Worm (Caenorhabditis elegans) whole organism, L1 larva: ENCODE data around the gene C35D10.7.

Source experiments
- F16B12.6 ChIP-seq: fragments of 150-350 bp; optimal IDR thresholded peaks from 2 replicates; lab custom pipeline; 2014; ENCODE audit warnings: missing biosample characterization, missing genetic modification characterization
- alr-1 ChIP-seq: fragments of 200-800 bp; sonication (Bioruptor generic); optimal IDR thresholded peaks from 2 replicates; lab custom pipeline; 2018; ENCODE audit warnings: borderline replicate concordance, mild to moderate bottlenecking, missing genetic modification characterization, missing compliant biosample characterization
- blmp-1 ChIP-seq: fragments of 150-350 bp; optimal IDR thresholded peaks from 2 replicates; lab custom pipeline; 2014; ENCODE audit warnings: missing biosample characterization, missing genetic modification characterization
- ceh-63 ChIP-seq: fragments of 200-800 bp; sonication (Bioruptor generic); optimal IDR thresholded peaks from 2 replicates; lab custom pipeline; 2018; ENCODE audit warnings: mild to moderate bottlenecking, missing genetic modification characterization, missing compliant biosample characterization
- ceh-8 ChIP-seq: fragments of 200-800 bp; sonication (Bioruptor generic); optimal IDR thresholded peaks from 2 replicates; lab custom pipeline; 2018; ENCODE audit warnings: mild to moderate bottlenecking, missing genetic modification characterization, moderate library complexity, missing compliant biosample characterization
- efl-1 ChIP-seq, 4 experiments: fragments of 150-350 bp; optimal IDR thresholded peaks in 3 of 4; peaks in 1 of 4; 1 replicate in 1 of 4; 2 replicates in 3 of 4; lab custom pipeline; 2014; ENCODE audit warnings: missing biosample characterization in 2 of 4, missing genetic modification characterization in 2 of 4, missing genetic modification reagents in 2 of 4
- fkh-4 ChIP-seq: sonication (generic microtip); optimal IDR thresholded peaks from 2 replicates; lab custom pipeline; 2016; ENCODE audit warnings: missing compliant biosample characterization, missing genetic modification characterization, borderline replicate concordance
- hpl-2 ChIP-seq: fragments of 150-350 bp; optimal IDR thresholded peaks from 2 replicates; lab custom pipeline; 2014; ENCODE audit warnings: missing biosample characterization, missing genetic modification reagents, missing genetic modification characterization
- isw-1 ChIP-seq: fragments of 200-800 bp; sonication (Bioruptor generic); IDR thresholded peaks from 2 replicates; pipeline ENCODE4 v1.3.6; 2022; ENCODE audit warnings: missing genetic modification characterization, missing compliant biosample characterization
- lin-35 ChIP-seq, 2 experiments: fragments of 150-350 bp; optimal IDR thresholded peaks; 2 replicates each; lab custom pipeline; 2014; ENCODE audit warnings: missing biosample characterization in 2 of 2, missing genetic modification characterization in 2 of 2, missing genetic modification reagents in 2 of 2
- lsy-2 ChIP-seq, 2 experiments: fragments of 150-350 bp; optimal IDR thresholded peaks; 2 replicates each; lab custom pipeline; 2014; ENCODE audit warnings: missing biosample characterization in 2 of 2, missing genetic modification characterization in 2 of 2
- mdl-1 ChIP-seq, 2 experiments: fragments of 150-350 bp; optimal IDR thresholded peaks; 2 replicates each; lab custom pipeline; 2014 to 2017; ENCODE audit warnings: missing biosample characterization in 2 of 2, missing genetic modification characterization in 2 of 2, inconsistent platforms in 1 of 2
- mef-2 ChIP-seq: fragments of 150-350 bp; optimal IDR thresholded peaks from 2 replicates; lab custom pipeline; 2014; ENCODE audit warnings: missing biosample characterization, missing genetic modification characterization
- nhr-11 ChIP-seq: fragments of 150-350 bp; optimal IDR thresholded peaks from 2 replicates; lab custom pipeline; 2014; ENCODE audit warnings: missing biosample characterization, missing genetic modification characterization
- nhr-12 ChIP-seq: sonication (generic microtip); optimal IDR thresholded peaks from 2 replicates; lab custom pipeline; 2017; ENCODE audit warnings: missing biosample characterization, missing genetic modification characterization
- nhr-20 ChIP-seq: sonication (generic microtip); optimal IDR thresholded peaks from 2 replicates; lab custom pipeline; 2016; ENCODE audit warnings: mild to moderate bottlenecking, missing genetic modification characterization, missing compliant biosample characterization
- nhr-76 ChIP-seq: sonication (generic microtip); optimal IDR thresholded peaks from 2 replicates; lab custom pipeline; 2017; ENCODE audit warnings: missing biosample characterization, missing genetic modification characterization
- nhr-84 ChIP-seq: sonication (generic microtip); optimal IDR thresholded peaks from 2 replicates; lab custom pipeline; 2017; ENCODE audit warnings: missing biosample characterization, missing genetic modification characterization
- nhr-85 ChIP-seq: sonication (generic microtip); peaks from one replicate; lab custom pipeline; 2016; ENCODE audit warnings: missing genetic modification characterization, inconsistent platforms, missing compliant biosample characterization
- pax-3 ChIP-seq: fragments of 200-800 bp; sonication (Bioruptor generic); optimal IDR thresholded peaks from 2 replicates; lab custom pipeline; 2018; ENCODE audit warnings: mild to moderate bottlenecking, missing genetic modification characterization, moderate library complexity, missing compliant biosample characterization
- pqm-1 ChIP-seq: sonication (generic microtip); optimal IDR thresholded peaks from 3 replicates; lab custom pipeline; 2017; ENCODE audit warnings: missing biosample characterization, missing genetic modification characterization
- rnt-1 ChIP-seq: sonication (generic microtip); optimal IDR thresholded peaks from 2 replicates; lab custom pipeline; 2016; ENCODE audit warnings: mild to moderate bottlenecking, missing genetic modification characterization, moderate library complexity, missing compliant biosample characterization
- skn-1 ChIP-seq: fragments of 150-350 bp; optimal IDR thresholded peaks from 2 replicates; lab custom pipeline; 2014; ENCODE audit warnings: missing biosample characterization, missing genetic modification characterization
- sup-37 ChIP-seq: fragments of 200-800 bp; sonication (Bioruptor generic); optimal IDR thresholded peaks from 2 replicates; lab custom pipeline; 2018; ENCODE audit warnings: mild to moderate bottlenecking, missing genetic modification characterization, missing compliant biosample characterization
- swsn-7 ChIP-seq: sonication (generic microtip); optimal IDR thresholded peaks from 2 replicates; lab custom pipeline; 2016; ENCODE audit warnings: missing genetic modification characterization, missing compliant biosample characterization
- unc-130 ChIP-seq: fragments of 150-350 bp; optimal IDR thresholded peaks from 2 replicates; lab custom pipeline; 2017; ENCODE audit warnings: missing biosample characterization, missing genetic modification characterization, inconsistent platforms
- unc-30 ChIP-seq: sonication (generic microtip); optimal IDR thresholded peaks from 2 replicates; lab custom pipeline; 2017; ENCODE audit warnings: missing biosample characterization, missing genetic modification characterization
- ztf-11 ChIP-seq, 2 experiments: sonication (generic microtip); optimal IDR thresholded peaks; 2 replicates each; lab custom pipeline; 2016 to 2017; ENCODE audit warnings: missing genetic modification characterization in 2 of 2, missing biosample characterization in 1 of 2, missing compliant biosample characterization in 1 of 2
- ztf-4 ChIP-seq: fragments of 150-350 bp; optimal IDR thresholded peaks from 2 replicates; lab custom pipeline; 2014; ENCODE audit warnings: missing biosample characterization, missing genetic modification characterization

C35D10.7 gene

DNA sequence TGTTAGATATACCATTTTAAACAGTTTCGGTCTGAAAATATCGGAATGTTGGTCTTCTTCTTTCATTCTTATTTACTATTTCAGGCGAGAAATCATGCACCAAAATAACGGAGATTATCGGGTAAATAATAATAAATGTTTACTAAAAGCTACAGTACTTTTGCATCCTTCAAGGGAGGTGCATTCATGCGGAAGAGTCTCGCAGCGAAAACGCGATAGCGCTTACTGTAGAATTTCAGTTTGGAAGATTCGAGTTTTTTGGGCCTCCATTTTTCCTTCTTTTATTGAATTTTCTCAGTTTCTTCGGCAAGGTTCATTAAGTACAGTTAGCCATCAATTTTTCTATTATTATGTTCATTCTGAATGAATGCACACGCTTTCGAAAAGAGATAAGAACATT is at the start of gene C35D10.7:
TSS of gene C35D10.7 (plus strand) at position 85 of the 400 bp plus-strand sequence.
- TF ChIP-seq mdl-1 (tag; optimal IDR thresholded peaks at IDR 0.05; lab: Kevin White, UChicago): no peak

DNA sequence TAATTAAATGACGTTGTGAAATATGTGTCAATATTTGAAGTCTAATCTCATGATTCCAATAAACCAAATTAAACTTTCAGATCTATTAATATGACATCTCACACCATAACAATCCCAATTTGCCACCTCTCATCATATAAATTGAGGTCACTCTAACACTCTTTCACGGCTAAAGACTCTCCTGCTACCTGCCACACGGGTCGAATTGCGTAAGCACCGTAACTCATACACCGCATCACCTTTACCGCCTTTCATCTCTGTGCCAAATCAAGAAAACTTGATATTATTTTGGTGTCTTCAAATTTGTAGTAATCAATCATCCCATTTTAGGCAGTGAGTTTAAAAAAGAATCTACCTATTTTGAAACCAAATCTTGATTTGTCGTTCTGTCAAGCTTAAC is 49.6 kb upstream of the C35D10.7 start:
- no peak for TF ChIP-seq efl-1 (optimal IDR thresholded peaks at IDR 0.05; lab: Kevin White, UChicago)
- TF ChIP-seq efl-1 (GFP tag; optimal IDR thresholded peaks at IDR 0.05 in 1 of 2; lab: Kevin White, UChicago): no peak
- no peak for TF ChIP-seq swsn-7 (tag; lab: Kevin White, UChicago)
- no peak for TF ChIP-seq nhr-84 (tag; lab: Kevin White, UChicago)
- no peak for TF ChIP-seq ceh-63 (GFP tag; lab: Kevin White, UChicago)
- TF ChIP-seq ceh-8 (GFP tag; lab: Kevin White, UChicago): no peak
- TF ChIP-seq pqm-1 (tag; lab: Kevin White, UChicago): no peak
- TF ChIP-seq nhr-85 (tag; lab: Kevin White, UChicago): no peak
- no peak for TF ChIP-seq fkh-4
- TF ChIP-seq rnt-1 (tag; lab: Kevin White, UChicago): no peak
- no peak for TF ChIP-seq hpl-2 (GFP tag; lab: Kevin White, UChicago)
- no peak for TF ChIP-seq blmp-1 (tag; lab: Kevin White, UChicago)
- no peak for TF ChIP-seq lin-35 (GFP tag; optimal IDR thresholded peaks at IDR 0.05; lab: Kevin White, UChicago)
- TF ChIP-seq sup-37 (GFP tag; lab: Kevin White, UChicago): no peak
- no peak for TF ChIP-seq alr-1 (tag; lab: Kevin White, UChicago)
- no peak for TF ChIP-seq mef-2 (tag; lab: Kevin White, UChicago)
- TF ChIP-seq ztf-4 (tag; lab: Kevin White, UChicago): no peak

DNA sequence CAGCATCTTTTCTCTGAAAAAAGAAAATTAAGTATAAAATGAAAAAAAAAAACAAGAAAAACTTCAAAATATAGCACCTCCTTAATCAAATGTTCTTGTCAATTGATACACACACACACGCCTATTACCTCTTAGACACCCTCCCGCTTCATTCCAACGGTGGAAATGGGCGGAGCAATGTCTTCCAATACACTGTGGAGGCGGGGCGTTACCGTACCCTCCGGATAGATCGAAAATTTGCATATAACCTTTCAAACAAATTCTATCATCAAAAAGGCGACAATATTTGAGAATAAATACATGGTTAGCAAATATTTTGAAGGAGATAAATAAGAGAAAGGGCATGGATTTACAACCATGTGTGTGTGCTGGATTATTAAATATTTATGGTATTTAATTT is 47.9 kb upstream of the C35D10.7 start:
- TF ChIP-seq lsy-2 (tag; optimal IDR thresholded peaks at IDR 0.05; lab: Kevin White, UChicago) (peak in 1 of 2 experiments; percentile 51), unc-30 (tag; lab: Kevin White, UChicago) (no peak)

DNA sequence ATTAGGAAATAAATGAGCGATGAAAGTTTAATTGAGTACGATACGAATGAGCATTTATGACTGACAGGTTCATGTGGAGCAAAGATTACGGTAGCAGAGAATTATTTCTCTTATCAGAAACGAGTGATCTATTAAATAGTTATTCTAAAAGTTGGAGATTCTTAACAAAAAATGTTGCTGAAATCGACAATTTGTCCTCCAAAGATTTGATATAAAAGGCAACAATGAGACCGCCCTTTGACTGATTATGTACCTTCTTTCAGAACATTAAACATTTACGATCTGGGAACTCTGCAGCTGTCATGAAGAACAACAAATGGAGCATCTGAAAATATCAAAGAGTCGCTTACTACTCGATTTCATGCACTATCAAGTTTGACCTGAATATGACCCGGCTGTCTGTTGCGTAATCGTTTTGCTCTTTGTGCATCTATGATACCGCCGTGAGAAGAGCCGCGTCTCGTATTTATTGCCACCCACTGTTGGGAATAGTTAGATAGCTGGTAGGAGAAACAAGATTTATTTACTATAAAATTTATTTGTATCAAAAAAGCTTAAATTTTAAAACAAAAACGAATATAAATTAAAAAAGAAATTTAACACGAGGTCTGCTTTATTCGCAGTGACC is 46.4 kb upstream of the C35D10.7 start, which contains the start of gene pal-1:
TSS of gene pal-1 (minus strand) at position 51 of the 628 bp plus-strand sequence.
- TF ChIP-seq isw-1 (GFP tag; lab: Robert Waterston, UW): no peak

DNA sequence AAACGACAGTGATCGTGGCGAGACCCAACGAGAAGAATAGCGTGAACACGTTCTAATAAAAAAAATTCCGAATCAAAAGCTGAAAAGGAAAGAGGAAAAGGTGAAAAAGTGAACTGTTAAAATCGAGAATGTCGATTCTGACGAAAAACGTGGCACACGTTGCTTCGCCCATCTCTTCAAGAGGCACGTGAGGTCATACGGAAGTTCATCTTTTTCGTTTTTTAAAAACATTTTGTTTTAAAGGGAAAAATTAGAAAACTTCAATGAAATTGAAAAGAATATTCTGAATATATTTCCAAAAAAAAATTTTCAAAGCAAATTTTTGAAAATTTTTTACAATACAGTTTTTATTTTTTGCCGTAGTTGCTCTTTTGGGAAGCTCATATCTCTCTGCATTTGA is 44.8 kb upstream of the C35D10.7 start, which contains the start of gene C38D4.7:
TSS of gene C38D4.7 (minus strand) at position 101 of the 400 bp plus-strand sequence.
- TF ChIP-seq efl-1 (optimal IDR thresholded peaks at IDR 0.05; lab: Kevin White, UChicago) (no peak), efl-1 (GFP tag; optimal IDR thresholded peaks at IDR 0.05 in 1 of 2; lab: Kevin White, UChicago) (no peak), nhr-20 (tag; lab: Kevin White, UChicago) (no peak), ztf-11 (tag; optimal IDR thresholded peaks at IDR 0.05; lab: Kevin White, UChicago) (no peak), F16B12.6 (tag; lab: Kevin White, UChicago) (no peak), unc-130 (tag; lab: Kevin White, UChicago) (no peak), nhr-11 (tag; lab: Kevin White, UChicago) (no peak), sup-37 (GFP tag; lab: Kevin White, UChicago) (no peak), skn-1 (tag; lab: Kevin White, UChicago) (no peak), nhr-76 (tag; lab: Kevin White, UChicago) (no peak), alr-1 (tag; lab: Kevin White, UChicago) (no peak), rnt-1 (tag; lab: Kevin White, UChicago) (no peak)

DNA sequence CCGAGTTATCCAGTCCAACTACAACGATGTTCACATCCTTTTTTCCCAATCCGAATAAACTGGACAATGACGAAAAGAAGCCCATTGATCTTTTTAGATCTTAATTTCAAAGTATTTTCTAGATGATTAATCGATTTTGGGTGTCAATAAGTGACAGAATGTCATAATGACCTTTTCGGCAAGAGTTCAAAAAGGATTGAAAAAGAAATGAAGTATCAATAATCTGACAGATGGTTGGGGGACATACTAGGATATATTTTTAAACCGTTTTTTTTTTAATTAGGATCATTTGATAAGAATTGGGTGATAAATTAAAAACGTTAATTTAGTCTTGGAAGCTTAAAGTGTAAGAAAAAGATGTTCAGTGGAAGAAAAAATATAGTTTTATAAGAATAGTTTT is 41.3 kb upstream of the C35D10.7 start, which contains the start of gene arl-6:
TSS of gene arl-6 (minus strand) at position 101 of the 400 bp plus-strand sequence.
- TF ChIP-seq pax-3 (tag; lab: Kevin White, UChicago): no peak
- no peak for TF ChIP-seq unc-30 (tag; lab: Kevin White, UChicago)
- TF ChIP-seq efl-1 (optimal IDR thresholded peaks at IDR 0.05; lab: Kevin White, UChicago): no peak
- TF ChIP-seq efl-1 (GFP tag; optimal IDR thresholded peaks at IDR 0.05 in 1 of 2; lab: Kevin White, UChicago): peak in 1 of 2 experiments; percentile 49
- TF ChIP-seq nhr-12 (tag; lab: Kevin White, UChicago): no peak
